Fruit fly (Drosophila melanogaster) whole organism, prepupa: ENCODE measurements around the gene Frl.

ENCODE experiments used
- CG10669 ChIP-seq: fragments of 200-800 bp; sonication (Bioruptor generic); optimal IDR thresholded peaks from 3 replicates; lab custom pipeline; 2018; ENCODE audit warnings: missing biosample characterization, mild to moderate bottlenecking, missing genetic modification characterization, moderate library complexity
- CG11294 ChIP-seq: fragments of 200-800 bp; sonication (Bioruptor generic); IDR thresholded peaks from 2 replicates; pipeline ENCODE4 v1.3.6; 2022; ENCODE audit warnings: missing biosample characterization, missing genetic modification characterization
- CG11762 ChIP-seq: fragments of 200-800 bp; sonication (Bioruptor generic); optimal IDR thresholded peaks from 3 replicates; lab custom pipeline; 2016; ENCODE audit warnings: missing biosample characterization, missing genetic modification characterization; ENCODE audit not compliant: insufficient read depth
- CG11902 ChIP-seq: fragments of 200-800 bp; sonication (Bioruptor generic); optimal IDR thresholded peaks from 3 replicates; lab custom pipeline; 2016; ENCODE audit warnings: missing biosample characterization, missing genetic modification characterization
- CG15336 ChIP-seq: fragments of 200-800 bp; sonication (Bioruptor generic); IDR thresholded peaks from 2 replicates; pipeline ENCODE4 v1.3.6; 2022; ENCODE audit warnings: missing biosample characterization, missing genetic modification characterization
- CG1621 ChIP-seq: fragments of 200-800 bp; sonication (Bioruptor generic); optimal IDR thresholded peaks from 3 replicates; lab custom pipeline; 2018; ENCODE audit warnings: missing biosample characterization, mild to moderate bottlenecking, missing genetic modification characterization
- CG16779 ChIP-seq: fragments of 200-800 bp; sonication (Bioruptor generic); optimal IDR thresholded peaks from 3 replicates; lab custom pipeline; 2017; ENCODE audit warnings: missing biosample characterization, mild to moderate bottlenecking, missing genetic modification characterization
- CG3032 ChIP-seq: fragments of 200-800 bp; optimal IDR thresholded peaks from 2 replicates; lab custom pipeline; 2019; ENCODE audit warnings: missing biosample characterization, mild to moderate bottlenecking, missing genetic modification characterization, moderate library complexity
- CG31627 ChIP-seq: fragments of 200-800 bp; sonication (Bioruptor generic); optimal IDR thresholded peaks from 3 replicates; lab custom pipeline; 2016; ENCODE audit warnings: missing biosample characterization, missing genetic modification characterization
- CG6163 ChIP-seq: fragments of 200-800 bp; sonication (Bioruptor generic); IDR thresholded peaks from 3 replicates; pipeline ENCODE4 v1.3.6; 2022; ENCODE audit warnings: missing biosample characterization, missing genetic modification characterization
- CG6792 ChIP-seq: fragments of 200-800 bp; sonication (Bioruptor generic); optimal IDR thresholded peaks from 3 replicates; lab custom pipeline; 2016; ENCODE audit warnings: missing biosample characterization, missing genetic modification characterization
- CG6808 ChIP-seq: fragments of 200-800 bp; sonication (Bioruptor generic); optimal IDR thresholded peaks from 3 replicates; lab custom pipeline; 2017; ENCODE audit warnings: missing biosample characterization, missing genetic modification characterization, mild to moderate bottlenecking, moderate library complexity, missing genetic modification reagents
- CG6854 ChIP-seq: fragments of 200-800 bp; sonication (Bioruptor generic); optimal IDR thresholded peaks from 2 replicates; lab custom pipeline; 2017; ENCODE audit warnings: missing biosample characterization, mild to moderate bottlenecking, missing genetic modification characterization
- CG8119 ChIP-seq: fragments of 200-800 bp; sonication (Bioruptor generic); IDR thresholded peaks from 3 replicates; pipeline ENCODE4 v1.3.6; 2022; ENCODE audit warnings: missing biosample characterization, missing genetic modification characterization
- CG8319 ChIP-seq: fragments of 200-800 bp; sonication (Bioruptor generic); optimal IDR thresholded peaks from 3 replicates; lab custom pipeline; 2016; ENCODE audit warnings: missing biosample characterization, missing genetic modification characterization
- CG8632 ChIP-seq: fragments of 200-800 bp; sonication (Bioruptor generic); optimal IDR thresholded peaks from 3 replicates; lab custom pipeline; 2016; ENCODE audit warnings: missing biosample characterization, missing genetic modification characterization
- CG9139 ChIP-seq: fragments of 200-800 bp; sonication (Bioruptor generic); optimal IDR thresholded peaks from 3 replicates; lab custom pipeline; 2017; ENCODE audit warnings: missing biosample characterization, mild to moderate bottlenecking, missing genetic modification characterization
- Eip75B ChIP-seq: fragments of 200-800 bp; sonication (Bioruptor generic); optimal IDR thresholded peaks from 3 replicates; lab custom pipeline; 2016; ENCODE audit warnings: missing biosample characterization, missing genetic modification characterization
- Eip78C ChIP-seq: fragments of 200-800 bp; sonication (Bioruptor generic); peaks from one replicate; lab custom pipeline; 2016; ENCODE audit warnings: missing biosample characterization, missing genetic modification characterization
- Eip93F ChIP-seq: fragments of 200-800 bp; sonication (Bioruptor generic); optimal IDR thresholded peaks from 2 replicates; lab custom pipeline; 2016; ENCODE audit warnings: missing biosample characterization, mild to moderate bottlenecking, missing genetic modification characterization
- Hr38 ChIP-seq: sonication (Bioruptor generic); optimal IDR thresholded peaks from 2 replicates; lab custom pipeline; 2016; ENCODE audit warnings: missing biosample characterization, missing genetic modification characterization
- Hr39 ChIP-seq: fragments of 200-800 bp; sonication (Bioruptor generic); optimal IDR thresholded peaks from 2 replicates; lab custom pipeline; 2016; ENCODE audit warnings: missing biosample characterization, missing genetic modification characterization
- Hr4 ChIP-seq: fragments of 200-800 bp; sonication (Bioruptor generic); optimal IDR thresholded peaks from 3 replicates; lab custom pipeline; 2016; ENCODE audit warnings: missing biosample characterization, missing genetic modification characterization
- Lpt ChIP-seq: fragments of 200-800 bp; sonication (Bioruptor generic); optimal IDR thresholded peaks from 3 replicates; lab custom pipeline; 2016; ENCODE audit warnings: missing biosample characterization, missing genetic modification characterization
- Met ChIP-seq: fragments of 200-800 bp; sonication (Bioruptor generic); optimal IDR thresholded peaks from 3 replicates; lab custom pipeline; 2016; ENCODE audit warnings: missing biosample characterization, missing genetic modification characterization
- Smox ChIP-seq: fragments of 200-800 bp; sonication (Bioruptor generic); optimal IDR thresholded peaks from 3 replicates; lab custom pipeline; 2016; ENCODE audit warnings: missing biosample characterization, missing genetic modification characterization
- Sox102F ChIP-seq: fragments of 200-800 bp; sonication (Bioruptor generic); optimal IDR thresholded peaks from 2 replicates; lab custom pipeline; 2016; ENCODE audit warnings: missing biosample characterization, mild to moderate bottlenecking, missing genetic modification characterization
- Sox14 ChIP-seq: fragments of 200-800 bp; sonication (Bioruptor generic); optimal IDR thresholded peaks from 3 replicates; lab custom pipeline; 2016; ENCODE audit warnings: missing biosample characterization, missing genetic modification characterization
- achi ChIP-seq: fragments of 200-800 bp; sonication (Bioruptor generic); optimal IDR thresholded peaks from 3 replicates; lab custom pipeline; 2016; ENCODE audit warnings: missing biosample characterization, missing genetic modification characterization
- acj6 ChIP-seq: fragments of 200-800 bp; sonication (Bioruptor generic); optimal IDR thresholded peaks from 3 replicates; lab custom pipeline; 2016; ENCODE audit warnings: missing biosample characterization, missing genetic modification characterization
- cyc ChIP-seq: fragments of 200-800 bp; sonication (Bioruptor generic); optimal IDR thresholded peaks from 3 replicates; lab custom pipeline; 2016; ENCODE audit warnings: missing biosample characterization, missing genetic modification characterization
- dsx ChIP-seq: fragments of 200-800 bp; optimal IDR thresholded peaks from 3 replicates; lab custom pipeline; 2019; ENCODE audit warnings: missing biosample characterization, mild to moderate bottlenecking, missing genetic modification characterization, moderate library complexity; ENCODE audit not compliant: poor library complexity, severe bottlenecking
- eg ChIP-seq: fragments of 200-800 bp; sonication (Bioruptor generic); IDR thresholded peaks from 3 replicates; pipeline ENCODE4 v1.3.6; 2022; ENCODE audit warnings: missing biosample characterization, missing genetic modification characterization
- fd59A ChIP-seq: fragments of 200-800 bp; sonication (Bioruptor generic); optimal IDR thresholded peaks from 2 replicates; lab custom pipeline; 2017; ENCODE audit warnings: missing biosample characterization, mild to moderate bottlenecking, missing genetic modification characterization, missing genetic modification reagents
- fd85E ChIP-seq: fragments of 200-800 bp; sonication (Bioruptor generic); optimal IDR thresholded peaks from 3 replicates; lab custom pipeline; 2016; ENCODE audit warnings: missing biosample characterization, missing genetic modification characterization
- fkh ChIP-seq: fragments of 200-800 bp; sonication (Bioruptor generic); optimal IDR thresholded peaks from 3 replicates; lab custom pipeline; 2017; ENCODE audit warnings: missing biosample characterization, mild to moderate bottlenecking, missing genetic modification characterization, moderate library complexity
- lz ChIP-seq: fragments of 200-800 bp; sonication (Bioruptor generic); optimal IDR thresholded peaks from 3 replicates; lab custom pipeline; 2016; ENCODE audit warnings: missing biosample characterization, missing genetic modification characterization
- pdm3 ChIP-seq: fragments of 200-800 bp; sonication (Bioruptor generic); optimal IDR thresholded peaks from 3 replicates; lab custom pipeline; 2016; ENCODE audit warnings: missing biosample characterization, missing genetic modification characterization
- salr ChIP-seq, 2 experiments: fragments of 200-800 bp; sonication (Bioruptor generic); optimal IDR thresholded peaks; 3 replicates each; lab custom pipeline; 2016 to 2018; ENCODE audit warnings: missing biosample characterization in 2 of 2, missing genetic modification characterization in 2 of 2, mild to moderate bottlenecking in 1 of 2
- spab ChIP-seq: fragments of 200-800 bp; sonication (Bioruptor generic); optimal IDR thresholded peaks from 2 replicates; lab custom pipeline; 2017; ENCODE audit warnings: missing biosample characterization, mild to moderate bottlenecking, missing genetic modification characterization, missing genetic modification reagents
- ss ChIP-seq, 2 experiments: fragments of 200-800 bp; sonication (Bioruptor generic); optimal IDR thresholded peaks; 2 replicates in 1 of 2; 3 replicates in 1 of 2; lab custom pipeline; 2017 to 2018; ENCODE audit warnings: mild to moderate bottlenecking in 2 of 2, missing biosample characterization in 2 of 2, missing genetic modification characterization in 2 of 2, moderate library complexity in 1 of 2
- svp ChIP-seq: fragments of 200-800 bp; sonication (Bioruptor generic); peaks from one replicate; lab custom pipeline; 2016; ENCODE audit warnings: missing biosample characterization, missing genetic modification characterization
- topi ChIP-seq: fragments of 200-800 bp; sonication (Bioruptor generic); optimal IDR thresholded peaks from 3 replicates; lab custom pipeline; 2016; ENCODE audit warnings: missing biosample characterization, missing genetic modification characterization

Frl gene

DNA sequence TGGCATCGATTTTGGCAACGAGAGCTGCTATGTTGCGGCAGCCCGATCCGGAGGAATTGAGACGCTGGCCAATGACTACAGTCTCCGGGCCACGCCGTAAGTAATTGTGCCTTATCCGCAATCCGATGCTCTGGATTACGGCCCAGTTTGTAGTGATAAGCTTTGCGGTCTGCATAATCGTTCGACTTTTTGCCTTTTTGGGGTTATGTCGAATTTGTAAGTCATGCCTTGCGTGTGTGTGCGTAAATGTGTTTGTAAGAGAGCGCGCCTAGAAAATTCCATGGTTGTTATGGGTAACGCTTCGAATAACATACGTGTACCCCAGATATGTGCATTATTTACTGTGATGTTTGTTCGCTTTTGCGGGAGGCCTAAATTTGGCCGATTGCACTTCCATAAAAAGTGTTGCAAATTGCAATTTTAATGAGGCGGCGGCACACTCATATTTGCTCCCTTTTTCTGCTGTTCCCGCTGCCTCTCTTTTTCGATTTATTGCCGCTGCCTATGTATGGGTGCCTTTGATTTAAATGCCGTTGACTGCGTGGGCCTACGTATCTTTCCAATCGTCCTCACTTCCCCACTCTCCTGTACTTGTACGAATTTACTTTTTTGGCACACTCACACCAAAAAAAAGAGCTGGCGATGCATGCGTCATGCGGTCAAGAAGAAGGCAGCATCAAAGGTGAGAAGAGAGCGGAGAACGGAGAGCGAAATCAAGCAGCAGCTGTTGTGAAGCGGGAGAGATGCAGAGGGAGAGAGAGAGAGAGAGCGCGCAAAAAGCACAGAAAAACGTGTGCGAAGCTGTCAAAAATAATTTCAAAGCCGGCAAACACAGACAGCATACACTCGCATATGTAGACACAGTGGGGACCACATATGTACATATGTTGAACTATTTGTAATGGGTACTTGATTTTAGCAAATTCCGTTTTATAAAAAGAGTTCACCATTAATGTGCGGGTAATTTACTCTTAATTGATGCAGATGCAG is 15.1 kb upstream of the Frl start:
- TF ChIP-seq CG16779 (tag; lab: Kevin White, UChicago) (no peak), CG8119 (GFP tag; lab: Robert Waterston, UW) (peak; percentile 29; the same call in 2 of the 3 replicates), CG6163 (GFP tag; lab: Robert Waterston, UW) (0 out of 3 replicates have a peak, but pooled peaks have one; percentile 33), CG3032 (tag; lab: Kevin White, UChicago) (no peak), Smox (GFP tag; lab: Kevin White, UChicago) (no peak), svp (GFP tag; lab: Kevin White, UChicago) (peak; percentile 93), fd59A (no peak), CG31627 (peak; percentile 1), CG6808 (GFP tag; lab: Kevin White, UChicago) (peak; percentile 6), ss (GFP tag; optimal IDR thresholded peaks at IDR 0.05; lab: Kevin White, UChicago) (peak in 1 of 2 experiments; percentile 25), spab (GFP tag; lab: Kevin White, UChicago) (no peak), fkh (GFP tag; lab: Kevin White, UChicago) (no peak), cyc (GFP tag; lab: Kevin White, UChicago) (no peak), CG15336 (GFP tag; lab: Robert Waterston, UW) (0 out of 2 replicates have a peak, but pooled peaks have one; percentile 17), achi (GFP tag; lab: Kevin White, UChicago) (peak; percentile 90), CG6854 (GFP tag; lab: Kevin White, UChicago) (peak; percentile 49), eg (peak; percentile 46; the same call in 1 of the 3 replicates), Eip75B (GFP tag; lab: Kevin White, UChicago) (no peak), Eip78C (GFP tag; lab: Kevin White, UChicago) (peak; percentile 78), CG10669 (GFP tag; lab: Kevin White, UChicago) (no peak), CG11294 (GFP tag; lab: Robert Waterston, UW) (peak; percentile 18; the same call in 1 of the 2 replicates), Lpt (peak; percentile 5)

DNA sequence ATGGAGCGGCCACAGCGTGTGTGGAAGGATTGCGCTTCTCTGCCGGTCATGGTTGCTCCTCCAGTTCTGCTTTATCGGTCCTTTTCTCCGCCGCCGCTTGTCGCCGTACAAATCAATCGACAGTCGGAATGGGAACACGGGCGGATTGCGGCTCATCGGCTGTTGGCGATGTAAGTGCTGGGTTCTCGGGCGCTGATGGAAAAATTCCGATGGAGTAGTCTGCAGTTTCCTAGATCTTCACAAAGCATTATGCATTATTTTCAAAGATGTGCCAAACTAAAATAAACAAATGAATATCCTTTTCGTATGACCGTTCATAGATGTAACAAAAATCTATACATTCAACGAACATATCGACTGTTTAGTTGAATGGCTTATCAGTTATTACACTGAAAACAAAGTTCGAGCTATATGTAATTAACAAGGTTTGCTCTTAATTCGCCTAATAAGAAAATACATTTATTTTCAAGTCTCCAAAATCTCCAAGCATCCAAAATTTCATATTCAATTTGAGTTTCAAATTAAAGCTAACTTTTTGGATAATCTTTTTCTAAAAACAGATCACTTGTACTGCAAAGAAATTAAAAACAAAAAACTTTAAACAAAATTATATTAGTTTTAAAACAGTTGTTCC is 3.3 kb upstream of the Frl start, which contains the start of gene Neurl4:
Gene Neurl4, minus strand, starts transcription at position 273 of the 634 bp plus-strand sequence.
- TF ChIP-seq achi (GFP tag; lab: Kevin White, UChicago) (no peak), Eip78C (GFP tag; lab: Kevin White, UChicago) (peak; percentile 93), spab (GFP tag; lab: Kevin White, UChicago) (no peak), eg (peak; percentile 76), CG15336 (GFP tag; lab: Robert Waterston, UW) (peak; percentile 80), fkh (GFP tag; lab: Kevin White, UChicago) (no peak), Sox102F (no peak), cyc (GFP tag; lab: Kevin White, UChicago) (no peak), salr (GFP tag; optimal IDR thresholded peaks at IDR 0.05; lab: Kevin White, UChicago) (peak in 1 of 2 experiments; percentile 59), Hr39 (no peak), pdm3 (GFP tag; lab: Kevin White, UChicago) (no peak), Eip75B (GFP tag; lab: Kevin White, UChicago) (no peak), Eip93F (no peak), Lpt (no peak), ss (GFP tag; optimal IDR thresholded peaks at IDR 0.05; lab: Kevin White, UChicago) (no peak), CG8319 (no peak), CG8119 (GFP tag; lab: Robert Waterston, UW) (peak; percentile 75), Hr38 (GFP tag; lab: Kevin White, UChicago) (no peak), CG8632 (GFP tag; lab: Kevin White, UChicago) (peak; percentile 77), Hr4 (GFP tag; lab: Kevin White, UChicago) (no peak), fd85E (GFP tag; lab: Kevin White, UChicago) (no peak), Met (GFP tag; lab: Kevin White, UChicago) (no peak), CG9139 (GFP tag; lab: Kevin White, UChicago) (no peak), CG6792 (no peak), Smox (GFP tag; lab: Kevin White, UChicago) (no peak), lz (no peak), CG10669 (GFP tag; lab: Kevin White, UChicago) (no peak), acj6 (GFP tag; lab: Kevin White, UChicago) (no peak), topi (GFP tag; lab: Kevin White, UChicago) (no peak), CG31627 (peak; percentile 87), Sox14 (GFP tag; lab: Kevin White, UChicago) (no peak), CG6854 (GFP tag; lab: Kevin White, UChicago) (no peak), dsx (no peak), CG11762 (GFP tag; lab: Kevin White, UChicago) (peak; percentile 50), CG1621 (tag; lab: Kevin White, UChicago) (peak; percentile 50), CG16779 (tag; lab: Kevin White, UChicago) (no peak), CG3032 (tag; lab: Kevin White, UChicago) (peak; percentile 74), CG11902 (GFP tag; lab: Kevin White, UChicago) (peak; percentile 30), CG6163 (GFP tag; lab: Robert Waterston, UW) (peak; percentile 87)
